Worm (Caenorhabditis elegans) whole organism, L1 larva: ENCODE data around the gene drd-1.

Experiments
- ceh-88 ChIP-seq: fragments of 200-800 bp; sonication (Bioruptor generic); IDR thresholded peaks from 2 replicates; pipeline ENCODE4 v1.3.6; 2022; ENCODE audit warnings: missing genetic modification characterization, missing compliant biosample characterization
- elt-3 ChIP-seq, 6 experiments: fragments of 150-350 bp in 1 of 6; sonication (generic microtip); optimal IDR thresholded peaks; 2 replicates each; lab custom pipeline; 2017 to 2018; ENCODE audit warnings: missing biosample characterization in 6 of 6, missing genetic modification characterization in 6 of 6, inconsistent platforms in 1 of 6
- fkh-10 ChIP-seq: sonication (generic microtip); optimal IDR thresholded peaks from 2 replicates; lab custom pipeline; 2017; ENCODE audit warnings: missing biosample characterization, missing genetic modification reagents, missing genetic modification characterization
- fkh-4 ChIP-seq: sonication (generic microtip); optimal IDR thresholded peaks from 2 replicates; lab custom pipeline; 2016; ENCODE audit warnings: missing compliant biosample characterization, missing genetic modification characterization, borderline replicate concordance
- hpl-2 ChIP-seq: fragments of 150-350 bp; optimal IDR thresholded peaks from 2 replicates; lab custom pipeline; 2014; ENCODE audit warnings: missing biosample characterization, missing genetic modification reagents, missing genetic modification characterization
- jun-1 ChIP-seq: fragments of 150-350 bp; optimal IDR thresholded peaks from 2 replicates; lab custom pipeline; 2014; ENCODE audit warnings: missing biosample characterization, missing genetic modification reagents, missing genetic modification characterization
- pag-3 ChIP-seq: sonication (generic microtip); optimal IDR thresholded peaks from 2 replicates; lab custom pipeline; 2017; ENCODE audit warnings: missing genetic modification characterization, mild to moderate bottlenecking, missing compliant biosample characterization, antibody characterized with exemption, borderline replicate concordance; ENCODE audit not compliant: insufficient read depth
- zag-1 ChIP-seq: fragments of 150-350 bp; optimal IDR thresholded peaks from 2 replicates; lab custom pipeline; 2014; ENCODE audit warnings: missing biosample characterization, missing genetic modification characterization

DNA sequence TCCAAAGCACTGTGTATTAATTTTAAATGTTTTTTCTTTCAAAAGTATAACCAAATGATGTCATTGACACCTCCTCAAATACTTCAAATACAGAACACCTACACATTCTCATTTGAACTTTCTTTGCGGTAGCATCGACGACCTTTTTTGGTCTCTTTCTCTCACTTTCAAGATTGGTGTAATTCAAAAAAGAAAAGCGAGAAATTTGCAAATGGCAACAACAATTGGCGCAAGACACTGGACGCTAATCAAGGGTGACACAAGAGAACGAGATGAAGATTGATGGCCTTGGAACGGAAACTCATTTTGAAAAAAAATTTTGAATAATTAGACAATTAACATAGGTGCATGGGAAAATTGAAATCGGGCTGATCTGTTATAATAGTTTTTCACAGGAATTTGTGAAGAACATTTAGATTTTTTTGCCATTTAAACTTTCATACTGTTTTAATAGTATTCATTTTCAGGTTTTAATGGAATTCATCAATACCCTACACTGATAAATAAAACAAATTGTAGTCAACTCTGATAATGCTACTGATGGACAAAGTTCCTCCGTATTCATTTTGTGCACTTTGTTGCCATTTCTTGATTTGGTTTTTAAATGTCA is 29.3 kb downstream of the drd-1 start, which contains the start of gene fdgt-2:
- TF ChIP-seq jun-1 (tag; lab: Kevin White, UChicago) (no peak), hpl-2 (GFP tag; lab: Kevin White, UChicago) (no peak), fkh-4 (tag; lab: Kevin White, UChicago) (no peak), elt-3 (tag; optimal IDR thresholded peaks at IDR 0.05; lab: Kevin White, UChicago) (no peak), ceh-88 (GFP tag; lab: Robert Waterston, UW) (no peak), pag-3 (no peak), fkh-10 (GFP tag; lab: Kevin White, UChicago) (no peak), zag-1 (tag; lab: Kevin White, UChicago) (no peak)
